Fruit fly (Drosophila melanogaster) whole organism, embryonic: ENCODE measurements around the gene CG4953.
A peak's percentile ranks its signal among the peaks of the same experiment; 100 is the strongest.

ENCODE experiments used
- Adf1 ChIP-seq: fragments of 200-800 bp; sonication (Bioruptor generic); IDR thresholded peaks from 2 replicates; pipeline ENCODE4 v1.3.6; 2022; ENCODE audit warnings: missing biosample characterization, missing genetic modification characterization
- CG10366 ChIP-seq: fragments of 200-800 bp; sonication (Bioruptor generic); IDR thresholded peaks from 2 replicates; pipeline ENCODE4 v1.3.6; 2022; ENCODE audit warnings: missing biosample characterization, missing genetic modification characterization
- CG10543 ChIP-seq: fragments of 200-800 bp; sonication (Bioruptor generic); optimal IDR thresholded peaks from 3 replicates; lab custom pipeline; 2017; ENCODE audit warnings: missing biosample characterization, mild to moderate bottlenecking, missing genetic modification characterization, moderate library complexity
- CG11247 ChIP-seq: fragments of 200-800 bp; sonication (Bioruptor generic); IDR thresholded peaks from 2 replicates; pipeline ENCODE4 v1.3.6; 2022; ENCODE audit warnings: missing biosample characterization, missing genetic modification characterization
- CG12659 ChIP-seq: fragments of 200-800 bp; sonication (Bioruptor generic); optimal IDR thresholded peaks from 3 replicates; lab custom pipeline; 2017; ENCODE audit warnings: mild to moderate bottlenecking, missing biosample characterization, missing genetic modification reagents, missing genetic modification characterization
- CG13287 ChIP-seq: fragments of 200-800 bp; sonication (Bioruptor generic); IDR thresholded peaks from 2 replicates; pipeline ENCODE4 v1.3.6; 2022; ENCODE audit warnings: missing biosample characterization, missing genetic modification characterization; ENCODE audit not compliant: partially characterized antibody
- CG13424 ChIP-seq: fragments of 200-800 bp; sonication (Bioruptor generic); optimal IDR thresholded peaks from 2 replicates; lab custom pipeline; 2019; ENCODE audit warnings: missing biosample characterization, mild to moderate bottlenecking, missing genetic modification characterization, moderate library complexity
- CG14050 ChIP-seq: fragments of 200-800 bp; sonication (Bioruptor generic); IDR thresholded peaks from 3 replicates; pipeline ENCODE4 v1.3.6; 2022; ENCODE audit warnings: missing biosample characterization, missing genetic modification characterization
- CG14667 ChIP-seq: fragments of 200-800 bp; sonication (Bioruptor generic); IDR thresholded peaks from 2 replicates; pipeline ENCODE4 v1.3.6; 2022; ENCODE audit warnings: missing biosample characterization, missing genetic modification characterization
- CG14860 ChIP-seq: fragments of 200-800 bp; sonication (Bioruptor generic); IDR thresholded peaks from 3 replicates; pipeline ENCODE4 v1.3.6; 2022; ENCODE audit warnings: missing biosample characterization, missing genetic modification characterization; ENCODE audit not compliant: partially characterized antibody
- CG1647 ChIP-seq: fragments of 200-800 bp; sonication (Bioruptor generic); optimal IDR thresholded peaks from 3 replicates; lab custom pipeline; 2016; ENCODE audit warnings: missing biosample characterization, missing genetic modification characterization
- CG18764 ChIP-seq: fragments of 200-800 bp; sonication (Bioruptor generic); optimal IDR thresholded peaks from 3 replicates; lab custom pipeline; 2016; ENCODE audit warnings: missing biosample characterization, missing genetic modification characterization
- CG2678 ChIP-seq: fragments of 200-800 bp; sonication (Bioruptor generic); optimal IDR thresholded peaks from 3 replicates; lab custom pipeline; 2019; ENCODE audit warnings: missing biosample characterization, mild to moderate bottlenecking, missing genetic modification characterization, moderate library complexity
- CG3163 ChIP-seq: fragments of 200-800 bp; sonication (Bioruptor generic); optimal IDR thresholded peaks from 3 replicates; lab custom pipeline; 2016; ENCODE audit warnings: missing biosample characterization, missing genetic modification characterization
- CG42726 ChIP-seq: fragments of 200-800 bp; sonication (Bioruptor generic); IDR thresholded peaks from 2 replicates; pipeline ENCODE4 v1.3.6; 2022; ENCODE audit warnings: missing biosample characterization, missing genetic modification characterization; ENCODE audit not compliant: partially characterized antibody
- CG4820 ChIP-seq: fragments of 200-800 bp; sonication (Bioruptor generic); optimal IDR thresholded peaks from 3 replicates; lab custom pipeline; 2016; ENCODE audit warnings: missing biosample characterization, missing genetic modification characterization
- CG5245 ChIP-seq: fragments of 200-800 bp; sonication (Bioruptor generic); optimal IDR thresholded peaks from 3 replicates; lab custom pipeline; 2016; ENCODE audit warnings: missing biosample characterization, missing genetic modification characterization
- CG5953 ChIP-seq: fragments of 200-800 bp; sonication (Bioruptor generic); IDR thresholded peaks from 2 replicates; pipeline ENCODE4 v1.3.6; 2022; ENCODE audit warnings: missing biosample characterization, missing genetic modification characterization
- CG6254 ChIP-seq: fragments of 200-800 bp; sonication (Bioruptor generic); optimal IDR thresholded peaks from 3 replicates; lab custom pipeline; 2017; ENCODE audit warnings: mild to moderate bottlenecking, missing biosample characterization, missing genetic modification reagents, missing genetic modification characterization
- CG7963 ChIP-seq: fragments of 200-800 bp; sonication (Bioruptor generic); IDR thresholded peaks from 3 replicates; pipeline ENCODE4 v1.3.6; 2022; ENCODE audit warnings: missing biosample characterization, missing genetic modification characterization; ENCODE audit not compliant: partially characterized antibody
- CG9437 ChIP-seq: fragments of 200-800 bp; sonication (Bioruptor generic); optimal IDR thresholded peaks from 2 replicates; lab custom pipeline; 2018; ENCODE audit warnings: missing biosample characterization, mild to moderate bottlenecking, missing genetic modification characterization
- D ChIP-seq, 2 experiments: fragments of 200-800 bp in 1 of 2; fragments of >200 bp in 1 of 2; sonication (Bioruptor generic) in 1 of 2; optimal IDR thresholded peaks; 2 replicates in 1 of 2; 3 replicates in 1 of 2; lab custom pipeline; 2017; ENCODE audit warnings: mild to moderate bottlenecking in 1 of 2, missing biosample characterization in 1 of 2, missing genetic modification characterization in 1 of 2, missing genetic modification reagents in 1 of 2
- D19B ChIP-seq: fragments of 200-800 bp; sonication (Bioruptor generic); optimal IDR thresholded peaks from 2 replicates; lab custom pipeline; 2017; ENCODE audit warnings: missing biosample characterization, mild to moderate bottlenecking, missing genetic modification characterization
- Dp ChIP-seq: fragments of 200-800 bp; sonication (Bioruptor generic); optimal IDR thresholded peaks from 2 replicates; lab custom pipeline; 2018; ENCODE audit warnings: missing biosample characterization, mild to moderate bottlenecking, missing genetic modification characterization, moderate library complexity
- Ets65A ChIP-seq: fragments of 200-800 bp; sonication (Bioruptor generic); peaks from one replicate; lab custom pipeline; 2016; ENCODE audit warnings: missing biosample characterization, missing genetic modification characterization
- GATAe ChIP-seq: fragments of 200-800 bp; sonication (Bioruptor generic); conservative IDR thresholded peaks from 2 replicates; pipeline ENCODE4 v1.3.6; 2022; ENCODE audit warnings: missing biosample characterization, missing genetic modification characterization
- Gug ChIP-seq: fragments of 200-800 bp; sonication (Bioruptor generic); IDR thresholded peaks from 4 replicates; pipeline ENCODE4 v1.3.6; 2022; ENCODE audit warnings: missing biosample characterization, missing genetic modification characterization
- H15 ChIP-seq: fragments of 200-800 bp; sonication (Bioruptor generic); IDR thresholded peaks from 3 replicates; pipeline ENCODE4 v1.3.6; 2022; ENCODE audit warnings: missing biosample characterization, missing genetic modification characterization
- Hr3 ChIP-seq: fragments of 200-800 bp; sonication (Bioruptor generic); optimal IDR thresholded peaks from 3 replicates; lab custom pipeline; 2016; ENCODE audit warnings: missing biosample characterization, missing genetic modification characterization
- Nf-YA ChIP-seq: fragments of 200-800 bp; sonication (Bioruptor generic); IDR thresholded peaks from 2 replicates; pipeline ENCODE4 v1.3.6; 2022; ENCODE audit warnings: missing biosample characterization, missing genetic modification characterization
- TFAM ChIP-seq: fragments of 200-800 bp; sonication (Bioruptor generic); optimal IDR thresholded peaks from 2 replicates; lab custom pipeline; 2017; ENCODE audit warnings: missing biosample characterization, missing genetic modification characterization, inconsistent platforms
- Trl ChIP-seq, 3 experiments: fragments of >200 bp in 2 of 3; fragments of 200-800 bp in 1 of 3; sonication (Bioruptor generic) in 1 of 3; optimal IDR thresholded peaks; 2 replicates in 1 of 3; 3 replicates in 2 of 3; lab custom pipeline; 2016 to 2017; ENCODE audit warnings: missing biosample characterization in 1 of 3, missing genetic modification characterization in 1 of 3
- YL-1 ChIP-seq: fragments of 200-800 bp; sonication (Bioruptor generic); optimal IDR thresholded peaks from 3 replicates; lab custom pipeline; 2017; ENCODE audit warnings: missing biosample characterization, mild to moderate bottlenecking, missing genetic modification characterization
- ara ChIP-seq: fragments of 200-800 bp; sonication (Bioruptor generic); IDR thresholded peaks from 2 replicates; pipeline ENCODE4 v1.3.6; 2022; ENCODE audit warnings: missing biosample characterization, missing genetic modification characterization
- btn ChIP-seq: fragments of 200-800 bp; sonication (Bioruptor generic); optimal IDR thresholded peaks from 2 replicates; lab custom pipeline; 2016; ENCODE audit warnings: missing biosample characterization, missing genetic modification characterization
- cad ChIP-seq: fragments of >200 bp; optimal IDR thresholded peaks from 2 replicates; lab custom pipeline; 2017; ENCODE audit warnings: missing biosample characterization, missing genetic modification characterization
- cas ChIP-seq: fragments of 200-800 bp; sonication (Bioruptor generic); IDR thresholded peaks from 2 replicates; pipeline ENCODE4 v1.3.6; 2022; ENCODE audit warnings: missing biosample characterization, missing genetic modification characterization
- disco-r ChIP-seq: fragments of 200-800 bp; sonication (Bioruptor generic); optimal IDR thresholded peaks from 2 replicates; lab custom pipeline; 2016; ENCODE audit warnings: missing biosample characterization, missing genetic modification characterization
- grn ChIP-seq: fragments of 200-800 bp; sonication (Bioruptor generic); optimal IDR thresholded peaks from 3 replicates; lab custom pipeline; 2017; ENCODE audit warnings: missing biosample characterization, missing genetic modification characterization
- gro ChIP-seq: fragments of 200-800 bp; sonication (Bioruptor generic); optimal IDR thresholded peaks from 2 replicates; lab custom pipeline; 2016; ENCODE audit warnings: missing biosample characterization, missing genetic modification characterization
- lola ChIP-seq, 3 experiments: fragments of >200 bp in 2 of 3; fragments of 200-800 bp in 1 of 3; sonication (Bioruptor generic) in 1 of 3; optimal IDR thresholded peaks; 2 replicates each; lab custom pipeline; 2017 to 2019; ENCODE audit warnings: missing biosample characterization in 3 of 3, missing genetic modification characterization in 3 of 3, mild to moderate bottlenecking in 1 of 3, moderate library complexity in 1 of 3
- mam ChIP-seq: fragments of 200-800 bp; sonication (Bioruptor generic); optimal IDR thresholded peaks from 3 replicates; lab custom pipeline; 2016; ENCODE audit warnings: missing biosample characterization, missing genetic modification characterization
- mld ChIP-seq: fragments of 200-800 bp; sonication (Bioruptor generic); IDR thresholded peaks from 3 replicates; pipeline ENCODE4 v1.3.6; 2022; ENCODE audit warnings: missing biosample characterization, missing genetic modification characterization; ENCODE audit not compliant: partially characterized antibody
- nom ChIP-seq: fragments of 200-800 bp; sonication (Bioruptor generic); optimal IDR thresholded peaks from 2 replicates; lab custom pipeline; 2017; ENCODE audit warnings: missing biosample characterization, missing genetic modification characterization, mild to moderate bottlenecking, moderate library complexity, missing genetic modification reagents
- sens ChIP-seq: fragments of 200-800 bp; sonication (Bioruptor generic); peaks from one replicate; lab custom pipeline; 2016; ENCODE audit warnings: missing biosample characterization, missing genetic modification characterization
- seq ChIP-seq: fragments of 200-800 bp; sonication (Bioruptor generic); IDR thresholded peaks from 2 replicates; pipeline ENCODE4 v1.3.6; 2022; ENCODE audit warnings: missing biosample characterization, missing genetic modification characterization
- tgo ChIP-seq: fragments of 200-800 bp; sonication (Bioruptor generic); IDR thresholded peaks from 3 replicates; pipeline ENCODE4 v1.3.6; 2022; ENCODE audit warnings: missing biosample characterization, missing genetic modification characterization
- tio ChIP-seq: fragments of 200-800 bp; sonication (Bioruptor generic); optimal IDR thresholded peaks from 2 replicates; lab custom pipeline; 2017; ENCODE audit warnings: missing biosample characterization, missing genetic modification characterization, inconsistent platforms
- tna ChIP-seq: fragments of 200-800 bp; sonication (Bioruptor generic); IDR thresholded peaks from 2 replicates; pipeline ENCODE4 v1.3.6; 2022; ENCODE audit warnings: missing biosample characterization, missing genetic modification characterization; ENCODE audit not compliant: partially characterized antibody
- tup ChIP-seq: fragments of 200-800 bp; sonication (Bioruptor generic); optimal IDR thresholded peaks from 2 replicates; lab custom pipeline; 2016; ENCODE audit warnings: missing biosample characterization, mild to moderate bottlenecking, missing genetic modification characterization, moderate library complexity
- vvl ChIP-seq: fragments of 200-800 bp; sonication (Bioruptor generic); IDR thresholded peaks from 2 replicates; pipeline ENCODE4 v1.3.6; 2022; ENCODE audit warnings: missing biosample characterization, missing genetic modification characterization

CG4953 gene

dm6 chr2L:10276436-10276835, 9.9 kb downstream of the CG4953 start (continued):
- TF ChIP-seq tio (GFP tag; lab: Kevin White, UChicago) (no peak), Gug (GFP tag; lab: Robert Waterston, UW) (no peak), tna (GFP tag; lab: Robert Waterston, UW) (no peak), disco-r (GFP tag; lab: Kevin White, UChicago) (no peak), mld (GFP tag; lab: Robert Waterston, UW) (no peak), CG11247 (GFP tag; lab: Robert Waterston, UW) (no peak), CG12659 (GFP tag; lab: Kevin White, UChicago) (no peak), CG13424 (tag; lab: Kevin White, UChicago) (no peak), D (optimal IDR thresholded peaks at IDR 0.05; lab: Kevin White, UChicago) (no peak), D (GFP tag; optimal IDR thresholded peaks at IDR 0.05; lab: Kevin White, UChicago) (peak; percentile 61), gro (no peak), TFAM (no peak), mam (no peak), sens (GFP tag; lab: Kevin White, UChicago) (no peak), CG2678 (tag; lab: Kevin White, UChicago) (no peak), CG14667 (GFP tag; lab: Robert Waterston, UW) (no peak), CG18764 (GFP tag; lab: Kevin White, UChicago) (peak; percentile 5), CG10543 (GFP tag; lab: Kevin White, UChicago) (no peak), GATAe (GFP tag; lab: Robert Waterston, UW) (no peak), CG42726 (GFP tag; lab: Robert Waterston, UW) (no peak), grn (GFP tag; lab: Kevin White, UChicago) (no peak), cas (GFP tag; lab: Robert Waterston, UW) (no peak), tup (GFP tag; lab: Kevin White, UChicago) (no peak), cad (GFP tag; lab: Kevin White, UChicago) (no peak), CG5953 (GFP tag; lab: Robert Waterston, UW) (0 out of 2 replicates have a peak, but pooled peaks have one; percentile 16), CG9437 (GFP tag; lab: Kevin White, UChicago) (peak; percentile 6), CG13287 (no peak), Adf1 (GFP tag; lab: Robert Waterston, UW) (no peak), seq (no peak), CG3163 (GFP tag; lab: Kevin White, UChicago) (no peak), lola (GFP tag; optimal IDR thresholded peaks at IDR 0.05; lab: Kevin White, UChicago) (peak in 1 of 3 experiments; percentile 45), Trl (optimal IDR thresholded peaks at IDR 0.05; lab: Kevin White, UChicago) (no peak), Trl (GFP tag; optimal IDR thresholded peaks at IDR 0.05; lab: Kevin White, UChicago) (no peak), CG10366 (GFP tag; lab: Robert Waterston, UW) (no peak), tgo (GFP tag; lab: Robert Waterston, UW) (no peak; the same call in 2 of the 3 replicates), CG5245 (GFP tag; lab: Kevin White, UChicago) (no peak), vvl (GFP tag; lab: Robert Waterston, UW) (peak; percentile 33; the same call in 1 of the 2 replicates), ara (0 out of 2 replicates have a peak, but pooled peaks have one; percentile 30), CG7963 (GFP tag; lab: Robert Waterston, UW) (no peak), CG6254 (peak; percentile 69), CG14050 (no peak), Ets65A (GFP tag; lab: Kevin White, UChicago) (no peak), CG14860 (no peak), CG4820 (peak; percentile 41), H15 (no peak), YL-1 (GFP tag; lab: Kevin White, UChicago) (peak; percentile 4), D19B (GFP tag; lab: Kevin White, UChicago) (no peak), Nf-YA (GFP tag; lab: Robert Waterston, UW) (no peak), Hr3 (GFP tag; lab: Kevin White, UChicago) (no peak), Dp (GFP tag; lab: Kevin White, UChicago) (no peak), nom (GFP tag; lab: Kevin White, UChicago) (peak; percentile 38), CG1647 (GFP tag; lab: Kevin White, UChicago) (no peak), btn (no peak)
